Worm (Caenorhabditis elegans): Measurements from ENCODE around the gene Y116A8A.6.
"Not testable (repeated sequence)": the region's sequence is repeated elsewhere in the genome, so short reads cannot be mapped to it uniquely, and the experiment has no call there.

The Y116A8A.6 gene

ce11 chrIV:16828698-16829097 is at the start of gene Y116A8A.6:
Gene Y116A8A.6, minus strand, starts transcription at chrIV:16828798.
- no peak for TF ChIP-seq unc-62 (GFP tag; optimal IDR thresholded peaks at IDR 0.05)

ce11 chrIV:16868900-16869299 is 40.3 kb upstream of the Y116A8A.6 start, which contains the start of gene T06A10.106:
Gene T06A10.106, minus strand, starts transcription at chrIV:16869000.
- no peak for TF ChIP-seq unc-62 (GFP tag; optimal IDR thresholded peaks at IDR 0.05)

- no peak for TF ChIP-seq unc-62 (GFP tag; optimal IDR thresholded peaks at IDR 0.05)
Measured at ce11 chrIV:16867223-16867622, 38.6 kb upstream of the Y116A8A.6 start, which contains the start of gene T06A10.107. Gene T06A10.107, plus strand, starts transcription at chrIV:16867523.

ce11 chrIV:16865487-16865886 is 36.9 kb upstream of the Y116A8A.6 start, which contains the start of gene gtsf-1:
Gene gtsf-1, plus strand, starts transcription at chrIV:16865840.
- no peak for TF ChIP-seq unc-62 (GFP tag; optimal IDR thresholded peaks at IDR 0.05)

- no peak for TF ChIP-seq unc-62 (GFP tag; optimal IDR thresholded peaks at IDR 0.05)
Measured at ce11 chrIV:16864876-16865275, 36.3 kb upstream of the Y116A8A.6 start.

ce11 chrIV:16863431-16863895 is 34.9 kb upstream of the Y116A8A.6 start, which contains the start of the genes mel-46 and lsy-13:
Gene mel-46, minus strand, starts transcription at chrIV:16863481.
Gene lsy-13, plus strand, starts transcription at chrIV:16863870.
- TF ChIP-seq unc-62 (GFP tag; optimal IDR thresholded peaks at IDR 0.05), result no peak

- no peak for TF ChIP-seq unc-62 (GFP tag; optimal IDR thresholded peaks at IDR 0.05)
Measured at ce11 chrIV:16860702-16861101, 32.1 kb upstream of the Y116A8A.6 start.

- TF ChIP-seq unc-62 (GFP tag; optimal IDR thresholded peaks at IDR 0.05), result no peak
Measured at ce11 chrIV:16854790-16855189, 26.2 kb upstream of the Y116A8A.6 start, which contains the start of gene map-2. Gene map-2, minus strand, starts transcription at chrIV:16854890.

ce11 chrIV:16842873-16843272 is 14.3 kb upstream of the Y116A8A.6 start, which contains the start of gene Y116A8A.150:
Gene Y116A8A.150, minus strand, starts transcription at chrIV:16842973.
- not testable (repeated sequence) for TF ChIP-seq unc-62 (GFP tag; optimal IDR thresholded peaks at IDR 0.05)

- no peak for TF ChIP-seq unc-62 (GFP tag; optimal IDR thresholded peaks at IDR 0.05)
Measured at ce11 chrIV:16831366-16831765, 2.8 kb upstream of the Y116A8A.6 start, which contains the start of gene clec-194. Gene clec-194, plus strand, starts transcription at chrIV:16831666.

ce11 chrIV:16829896-16830295 is 1.3 kb upstream of the Y116A8A.6 start, which contains the start of gene Y116A8A.7:
Gene Y116A8A.7, plus strand, starts transcription at chrIV:16830196.
- TF ChIP-seq unc-62 (GFP tag; optimal IDR thresholded peaks at IDR 0.05), result no peak

ce11 chrIV:16822529-16822928 is 6.1 kb downstream of the Y116A8A.6 start, which contains the start of gene Y116A8A.4:
Gene Y116A8A.4, plus strand, starts transcription at chrIV:16822829.
- TF ChIP-seq unc-62 (GFP tag; optimal IDR thresholded peaks at IDR 0.05), result no peak

- TF ChIP-seq unc-62 (GFP tag; optimal IDR thresholded peaks at IDR 0.05), result no peak
Measured at ce11 chrIV:16813825-16814224, 14.8 kb downstream of the Y116A8A.6 start, which contains the start of gene Y116A8A.2. Gene Y116A8A.2, minus strand, starts transcription at chrIV:16813925.

ce11 chrIV:16812116-16812515 is 16.5 kb downstream of the Y116A8A.6 start:
- TF ChIP-seq unc-62 (GFP tag; optimal IDR thresholded peaks at IDR 0.05), result no peak

- TF ChIP-seq unc-62 (GFP tag; optimal IDR thresholded peaks at IDR 0.05), result no peak
Measured at ce11 chrIV:16806352-16806751, 22.2 kb downstream of the Y116A8A.6 start, which contains the start of gene clec-193. Gene clec-193, minus strand, starts transcription at chrIV:16806452.

- no peak for TF ChIP-seq unc-62 (GFP tag; optimal IDR thresholded peaks at IDR 0.05)
Measured at ce11 chrIV:16787024-16787423, 41.6 kb downstream of the Y116A8A.6 start, which contains the start of gene Y43D4A.6. Gene Y43D4A.6, plus strand, starts transcription at chrIV:16787324.

- TF ChIP-seq unc-62 (GFP tag; optimal IDR thresholded peaks at IDR 0.05), result no peak
Measured at ce11 chrIV:16778644-16779043, 50.0 kb downstream of the Y116A8A.6 start.

Data from whole organism, dauer.